Fruit fly (Drosophila melanogaster): Measurements from ENCODE around the gene CG3437.

Gene CG3437

dm6 chr3L:9424528-9424911 is 32.9 kb downstream of the CG3437 start (continued):
- peak; percentile 34 for TF ChIP-seq BtbVII (GFP tag; optimal IDR thresholded peaks at IDR 0.05)
- peak; percentile 63 for TF ChIP-seq grau (tag; optimal IDR thresholded peaks at IDR 0.05)
- peak; percentile 15 for TF ChIP-seq cwo (GFP tag; optimal IDR thresholded peaks at IDR 0.05)
- TF ChIP-seq Side (GFP tag; optimal IDR thresholded peaks at IDR 0.05) = no peak
- peak; percentile 4 for TF ChIP-seq Max (GFP tag; optimal IDR thresholded peaks at IDR 0.05)
- no peak for TF ChIP-seq CG3163 (GFP tag; optimal IDR thresholded peaks at IDR 0.05)
- no peak for TF ChIP-seq fd3F (GFP tag; optimal IDR thresholded peaks at IDR 0.05)
- TF ChIP-seq da (GFP tag; optimal IDR thresholded peaks at IDR 0.05) = no peak
- TF ChIP-seq ems (GFP tag; optimal IDR thresholded peaks at IDR 0.05) = no peak
- peak; percentile 45 for TF ChIP-seq gsb-n (tag; optimal IDR thresholded peaks at IDR 0.05)
- TF ChIP-seq CG30403 (GFP tag; optimal IDR thresholded peaks at IDR 0.05) = peak; percentile 28
- no peak for TF ChIP-seq CG9817 (tag; optimal IDR thresholded peaks at IDR 0.05)
- TF ChIP-seq phol (tag; optimal IDR thresholded peaks at IDR 0.05) = peak; percentile 32
- no peak for TF ChIP-seq dpn (GFP tag; optimal IDR thresholded peaks at IDR 0.05)
- peak; percentile 27 for TF ChIP-seq nerfin-1 (tag; optimal IDR thresholded peaks at IDR 0.05)
- peak; percentile 53 for TF ChIP-seq CG2678 (tag; optimal IDR thresholded peaks at IDR 0.05)
- TF ChIP-seq tin (GFP tag; optimal IDR thresholded peaks at IDR 0.05) = no peak
- peak; percentile 16 for TF ChIP-seq Vsx1 (GFP tag; optimal IDR thresholded peaks at IDR 0.05)
- TF ChIP-seq CG4360 (GFP tag; IDR thresholded peaks at IDR 0.05) = no peak
- TF ChIP-seq Drgx (GFP tag; IDR thresholded peaks at IDR 0.05) = no peak
- TF ChIP-seq Xrp1 (GFP tag; IDR thresholded peaks at IDR 0.05) = 0 out of 2 replicates have a peak, but pooled peaks have one; percentile 21
- TF ChIP-seq CG7839 (tag; optimal IDR thresholded peaks at IDR 0.05) = peak; percentile 36
- no peak for TF ChIP-seq mam (GFP tag; optimal IDR thresholded peaks at IDR 0.05)
- peak; percentile 43 for TF ChIP-seq CG17385 (GFP tag; optimal IDR thresholded peaks at IDR 0.05)
- no peak for TF ChIP-seq pb (GFP tag; optimal IDR thresholded peaks at IDR 0.05)
- TF ChIP-seq vfl (GFP tag; optimal IDR thresholded peaks at IDR 0.05) = no peak
- no peak for TF ChIP-seq CG4617 (GFP tag; optimal IDR thresholded peaks at IDR 0.05; ENCODE audit: borderline replicate concordance)
- TF ChIP-seq CG4854 (GFP tag; optimal IDR thresholded peaks at IDR 0.05) = no peak
- peak; percentile 56; the same call in 2 of the 3 replicates for TF ChIP-seq CG11695 (GFP tag; IDR thresholded peaks at IDR 0.05)
- peak; percentile 80 for TF ChIP-seq CG10366 (GFP tag; IDR thresholded peaks at IDR 0.05)
- peak; percentile 20 for TF ChIP-seq CG15514 (GFP tag; optimal IDR thresholded peaks at IDR 0.05)
- 0 out of 2 replicates have a peak, but pooled peaks have one; percentile 12 for TF ChIP-seq CG7372 (GFP tag; IDR thresholded peaks at IDR 0.05)
- peak; percentile 24 for TF ChIP-seq ind (GFP tag; optimal IDR thresholded peaks at IDR 0.05)
- TF ChIP-seq bsh (GFP tag; optimal IDR thresholded peaks at IDR 0.05) = peak in 1 of 2 experiments; percentile 61
- no peak for TF ChIP-seq insv (GFP tag; optimal IDR thresholded peaks at IDR 0.05)
- peak; percentile 51 for TF ChIP-seq D19A (tag; optimal IDR thresholded peaks at IDR 0.05)
- no peak for TF ChIP-seq so (GFP tag; IDR thresholded peaks at IDR 0.05)
- peak; percentile 61 for TF ChIP-seq tap (tag; optimal IDR thresholded peaks at IDR 0.05)
- TF ChIP-seq CG9437 (GFP tag; optimal IDR thresholded peaks at IDR 0.05) = peak; percentile 38
- peak; percentile 70 for TF ChIP-seq CG15269 (tag; optimal IDR thresholded peaks at IDR 0.05)
- TF ChIP-seq CG6683 (GFP tag; optimal IDR thresholded peaks at IDR 0.05) = peak; percentile 33
- peak; percentile 57 for TF ChIP-seq Fer3 (tag; optimal IDR thresholded peaks at IDR 0.05)
- peak; percentile 31; the same call in 1 of the 2 replicates for TF ChIP-seq slbo (GFP tag; IDR thresholded peaks at IDR 0.05)
- TF ChIP-seq CrebB (tag; optimal IDR thresholded peaks at IDR 0.05) = peak; percentile 21
- peak; percentile 18 for TF ChIP-seq CG6854 (GFP tag; optimal IDR thresholded peaks at IDR 0.05)
- peak; percentile 50; the same call in 1 of the 2 replicates for TF ChIP-seq Rfx (GFP tag; IDR thresholded peaks at IDR 0.05)
- 0 out of 2 replicates have a peak, but pooled peaks have one; percentile 21 for TF ChIP-seq CG3847 (GFP tag; IDR thresholded peaks at IDR 0.05)
- TF ChIP-seq kni (GFP tag; optimal IDR thresholded peaks at IDR 0.05) = no peak
- peak; percentile 15 for TF ChIP-seq Asciz (GFP tag; optimal IDR thresholded peaks at IDR 0.05)
- peak; percentile 6 for TF ChIP-seq CG12659 (GFP tag; optimal IDR thresholded peaks at IDR 0.05)
